Worm (Caenorhabditis elegans): Measurements from ENCODE around the gene C04E7.3.
A peak's percentile ranks its signal among the peaks of the same experiment; 100 is the strongest.

C04E7.3 gene

ce11 chrX:381029-381428 lies 34.0 kb upstream of the C04E7.3 start:
- TF ChIP-seq unc-55 (GFP tag; optimal IDR thresholded peaks at IDR 0.05) (no peak), tbx-2 (tag; optimal IDR thresholded peaks at IDR 0.05) (no peak)

DNA sequence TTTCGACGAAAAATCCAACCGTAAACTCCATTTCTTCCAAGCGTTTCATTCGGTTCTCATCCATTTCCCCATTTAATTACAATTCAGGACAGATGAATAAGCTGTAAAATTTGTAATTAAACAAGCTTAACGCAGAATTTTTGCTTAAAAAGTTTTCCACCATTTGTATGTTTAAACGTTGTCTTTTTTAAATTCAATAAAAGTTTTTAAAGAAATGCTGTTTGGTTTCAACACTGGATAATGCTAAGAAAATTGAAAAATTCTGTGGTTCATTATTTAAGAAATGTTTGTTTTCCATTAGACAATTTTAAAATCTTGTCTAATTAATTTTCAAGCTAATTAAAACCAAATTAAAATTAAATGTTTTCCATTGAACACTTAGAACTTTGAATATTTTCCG lies 33.5 kb upstream of the C04E7.3 start, which contains the start of gene R04A9.3:
R04A9.3 (minus strand) TSS at position 101 of the 400 bp plus-strand sequence.
- TF ChIP-seq hlh-30 (tag; optimal IDR thresholded peaks at IDR 0.05; ENCODE audit: insufficient read depth) (no peak), ref-2 (tag; optimal IDR thresholded peaks at IDR 0.05) (no peak), madf-2 (tag; optimal IDR thresholded peaks at IDR 0.05) (no peak), pax-1 (tag; optimal IDR thresholded peaks at IDR 0.05) (no peak), ama-1 (optimal IDR thresholded peaks at IDR 0.05) (no peak), odd-2 (tag; optimal IDR thresholded peaks at IDR 0.05) (no peak)

ce11 chrX:371761-372285 lies 24.8 kb upstream of the C04E7.3 start, which contains the start of gene nrde-3:
Gene nrde-3 (plus strand): TSS chrX:372235.
- peak; percentile 36 for TF ChIP-seq tbx-2 (tag; optimal IDR thresholded peaks at IDR 0.05)
- TF ChIP-seq pros-1 (tag; optimal IDR thresholded peaks at IDR 0.05): no peak

DNA sequence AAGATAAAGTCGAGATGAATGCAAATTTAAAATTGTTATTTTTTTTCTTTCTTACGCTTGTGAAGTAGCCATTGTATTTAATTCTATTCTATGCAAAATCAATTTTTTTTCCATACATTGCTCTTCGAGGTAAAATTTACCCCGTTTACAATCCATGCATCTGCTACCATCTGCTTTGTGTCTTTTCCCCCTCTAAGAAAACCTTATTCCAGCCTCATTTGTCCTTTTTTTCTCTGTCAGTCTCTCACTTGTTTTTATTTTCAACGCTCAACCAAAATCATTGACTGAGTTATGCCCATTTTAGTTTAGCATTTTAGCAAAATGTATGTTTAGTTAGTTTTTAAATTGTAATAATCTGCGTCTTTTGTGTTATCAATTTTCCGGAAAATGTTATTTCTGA lies 22.9 kb upstream of the C04E7.3 start:
- no peak for TF ChIP-seq nhr-232 (tag; optimal IDR thresholded peaks at IDR 0.05)
- TF ChIP-seq ama-1 (optimal IDR thresholded peaks at IDR 0.05): no peak

DNA sequence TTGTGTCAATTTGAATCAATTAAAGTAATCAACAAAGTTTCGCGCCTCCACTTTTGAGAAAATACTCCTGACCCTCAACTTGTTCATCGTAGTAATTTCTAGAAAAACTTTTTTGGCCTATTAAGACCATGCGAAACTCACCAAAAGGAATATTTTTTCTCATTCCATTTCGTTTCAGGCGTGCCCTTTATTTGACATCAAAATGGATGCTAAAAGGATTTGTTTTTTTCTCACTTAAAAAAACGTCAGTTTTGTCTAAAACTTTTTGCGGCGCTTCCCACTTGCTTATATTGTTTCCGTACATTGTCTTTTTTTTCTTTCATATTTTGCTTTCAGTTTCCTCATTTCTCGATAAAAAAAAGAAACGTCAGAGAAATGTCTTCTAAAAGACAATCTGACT lies 13.5 kb upstream of the C04E7.3 start, which contains the start of gene C04E7.5:
C04E7.5 (plus strand) TSS at position 301 of the 400 bp plus-strand sequence.
- no peak for TF ChIP-seq ceh-22 (tag; optimal IDR thresholded peaks at IDR 0.05)
- no peak for TF ChIP-seq unc-3 (GFP tag; conservative IDR thresholded peaks at IDR 0.05)
- no peak for TF ChIP-seq unc-3 (tag; optimal IDR thresholded peaks at IDR 0.05)
- TF ChIP-seq pha-2 (tag; optimal IDR thresholded peaks at IDR 0.05): no peak
- no peak for TF ChIP-seq unc-42 (tag; optimal IDR thresholded peaks at IDR 0.05)
- TF ChIP-seq ceh-31 (tag; optimal IDR thresholded peaks at IDR 0.05): no peak
- no peak for TF ChIP-seq odd-2 (tag; optimal IDR thresholded peaks at IDR 0.05)
- no peak for TF ChIP-seq hlh-6 (tag; optimal IDR thresholded peaks at IDR 0.05)
- TF ChIP-seq npax-4 (tag; optimal IDR thresholded peaks at IDR 0.05): no peak
- TF ChIP-seq lin-11 (tag; optimal IDR thresholded peaks at IDR 0.05): no peak
- TF ChIP-seq fax-1 (tag; optimal IDR thresholded peaks at IDR 0.05): no peak
- TF ChIP-seq T23F11.4 (GFP tag; optimal IDR thresholded peaks at IDR 0.05): no peak
- no peak for TF ChIP-seq nhr-232 (tag; optimal IDR thresholded peaks at IDR 0.05)

DNA sequence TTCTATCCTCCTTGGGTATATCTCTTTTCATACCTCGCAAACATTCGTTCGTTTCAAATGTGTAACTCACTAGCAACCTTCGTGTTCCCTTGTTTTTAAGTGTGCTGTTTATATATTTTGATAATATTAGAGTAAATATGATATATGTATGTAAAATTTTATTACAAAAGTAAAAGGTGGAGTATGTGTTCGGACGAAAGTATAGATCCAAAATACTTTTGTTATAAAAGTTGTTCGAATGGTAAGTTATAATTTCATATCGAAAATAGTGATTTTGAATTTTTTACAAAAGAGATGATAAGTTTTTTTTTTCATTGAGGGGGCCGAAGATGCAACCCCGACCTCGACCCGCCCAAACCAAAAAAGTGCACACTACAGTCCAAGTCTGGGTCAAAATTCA lies 10.8 kb upstream of the C04E7.3 start, which contains the start of gene C04E7.1:
C04E7.1 (plus strand) TSS at position 301 of the 400 bp plus-strand sequence.
- no peak for TF ChIP-seq ceh-34 (tag; optimal IDR thresholded peaks at IDR 0.05)
- TF ChIP-seq sdc-2 (tag; optimal IDR thresholded peaks at IDR 0.05): no peak
- no peak for TF ChIP-seq ceh-9 (tag; optimal IDR thresholded peaks at IDR 0.05)
- no peak for TF ChIP-seq unc-3 (GFP tag; conservative IDR thresholded peaks at IDR 0.05)
- TF ChIP-seq unc-3 (tag; optimal IDR thresholded peaks at IDR 0.05): no peak
- TF ChIP-seq unc-42 (tag; optimal IDR thresholded peaks at IDR 0.05): no peak
- TF ChIP-seq che-1 (tag; optimal IDR thresholded peaks at IDR 0.05): no peak
- no peak for TF ChIP-seq K02D7.2 (tag; optimal IDR thresholded peaks at IDR 0.05)
- TF ChIP-seq nhr-232 (tag; optimal IDR thresholded peaks at IDR 0.05): no peak
- no peak for TF ChIP-seq pqm-1 (tag; optimal IDR thresholded peaks at IDR 0.05)
- no peak for TF ChIP-seq sox-2 (GFP tag; IDR thresholded peaks at IDR 0.05)
- no peak for TF ChIP-seq hlh-6 (tag; optimal IDR thresholded peaks at IDR 0.05)
- TF ChIP-seq ets-4 (tag; optimal IDR thresholded peaks at IDR 0.05): no peak
- no peak for TF ChIP-seq ceh-14 (tag; optimal IDR thresholded peaks at IDR 0.05)
- no peak for TF ChIP-seq madf-2 (tag; optimal IDR thresholded peaks at IDR 0.05)
- TF ChIP-seq ztf-16 (tag; optimal IDR thresholded peaks at IDR 0.05): no peak
- TF ChIP-seq ceh-45 (GFP tag; IDR thresholded peaks at IDR 0.05): no peak
- TF ChIP-seq dmd-4 (tag; optimal IDR thresholded peaks at IDR 0.05; ENCODE audit: borderline replicate concordance): no peak
- no peak for TF ChIP-seq tbx-7 (tag; optimal IDR thresholded peaks at IDR 0.05)

All from whole organism, late embryonic.